Fruit fly (Drosophila melanogaster) whole organism, embryonic: ENCODE measurements around the gene Mo25.
A peak's percentile ranks its signal among the peaks of the same experiment; 100 is the strongest.

Experiments
- Asciz ChIP-seq: fragments of 200-800 bp; sonication (Bioruptor generic); optimal IDR thresholded peaks from 2 replicates; lab custom pipeline; 2017; ENCODE audit warnings: missing biosample characterization, mild to moderate bottlenecking, missing genetic modification characterization, missing genetic modification reagents
- CG10267 ChIP-seq: fragments of 200-800 bp; sonication (Bioruptor generic); optimal IDR thresholded peaks from 2 replicates; lab custom pipeline; 2018; ENCODE audit warnings: missing biosample characterization, mild to moderate bottlenecking, missing genetic modification characterization, moderate library complexity
- CG11247 ChIP-seq: fragments of 200-800 bp; sonication (Bioruptor generic); IDR thresholded peaks from 2 replicates; pipeline ENCODE4 v1.3.6; 2022; ENCODE audit warnings: missing biosample characterization, missing genetic modification characterization
- CG11560 ChIP-seq: fragments of 200-800 bp; sonication (Bioruptor generic); IDR thresholded peaks from 3 replicates; pipeline ENCODE4 v1.3.6; 2022; ENCODE audit warnings: missing biosample characterization, missing genetic modification characterization
- CG1233 ChIP-seq: fragments of 200-800 bp; sonication (Bioruptor generic); optimal IDR thresholded peaks from 4 replicates; lab custom pipeline; 2018; ENCODE audit warnings: missing biosample characterization, mild to moderate bottlenecking, missing genetic modification characterization
- CG13424 ChIP-seq: fragments of 200-800 bp; sonication (Bioruptor generic); optimal IDR thresholded peaks from 2 replicates; lab custom pipeline; 2019; ENCODE audit warnings: missing biosample characterization, mild to moderate bottlenecking, missing genetic modification characterization, moderate library complexity
- CG14441 ChIP-seq: fragments of 200-800 bp; sonication (Bioruptor generic); IDR thresholded peaks from 2 replicates; pipeline ENCODE4 v1.3.6; 2022; ENCODE audit warnings: missing biosample characterization, missing genetic modification characterization
- CG14860 ChIP-seq: fragments of 200-800 bp; sonication (Bioruptor generic); IDR thresholded peaks from 3 replicates; pipeline ENCODE4 v1.3.6; 2022; ENCODE audit warnings: missing biosample characterization, missing genetic modification characterization; ENCODE audit not compliant: partially characterized antibody
- CG1603 ChIP-seq: fragments of 200-800 bp; sonication (Bioruptor generic); optimal IDR thresholded peaks from 2 replicates; lab custom pipeline; 2019; ENCODE audit warnings: missing biosample characterization, mild to moderate bottlenecking, missing genetic modification characterization, moderate library complexity
- CG17328 ChIP-seq: fragments of 200-800 bp; sonication (Bioruptor generic); IDR thresholded peaks from 2 replicates; pipeline ENCODE4 v1.3.6; 2022; ENCODE audit warnings: missing biosample characterization, missing genetic modification characterization
- CG17361 ChIP-seq: fragments of 200-800 bp; sonication (Bioruptor generic); IDR thresholded peaks from 3 replicates; pipeline ENCODE4 v1.3.6; 2022; ENCODE audit warnings: missing biosample characterization, missing genetic modification characterization
- CG18764 ChIP-seq: fragments of 200-800 bp; sonication (Bioruptor generic); optimal IDR thresholded peaks from 3 replicates; lab custom pipeline; 2016; ENCODE audit warnings: missing biosample characterization, missing genetic modification characterization
- CG30020 ChIP-seq: fragments of 200-800 bp; optimal IDR thresholded peaks from 2 replicates; lab custom pipeline; 2019; ENCODE audit warnings: missing biosample characterization, mild to moderate bottlenecking, missing genetic modification characterization, moderate library complexity
- CG30403 ChIP-seq: fragments of 200-800 bp; sonication (Bioruptor generic); optimal IDR thresholded peaks from 3 replicates; lab custom pipeline; 2016; ENCODE audit warnings: missing biosample characterization, missing genetic modification characterization
- CG6854 ChIP-seq: fragments of 200-800 bp; sonication (Bioruptor generic); optimal IDR thresholded peaks from 3 replicates; lab custom pipeline; 2017; ENCODE audit warnings: missing biosample characterization, mild to moderate bottlenecking, missing genetic modification characterization
- CG7556 ChIP-seq: fragments of 200-800 bp; sonication (Bioruptor generic); optimal IDR thresholded peaks from 2 replicates; lab custom pipeline; 2017; ENCODE audit warnings: missing biosample characterization, mild to moderate bottlenecking, missing genetic modification characterization
- Chrac-16 ChIP-seq: fragments of 200-800 bp; sonication (Bioruptor generic); optimal IDR thresholded peaks from 3 replicates; lab custom pipeline; 2016; ENCODE audit warnings: missing biosample characterization, missing genetic modification characterization
- D19B ChIP-seq: fragments of 200-800 bp; sonication (Bioruptor generic); optimal IDR thresholded peaks from 2 replicates; lab custom pipeline; 2017; ENCODE audit warnings: missing biosample characterization, mild to moderate bottlenecking, missing genetic modification characterization
- Dip3 ChIP-seq: fragments of 200-800 bp; sonication (Bioruptor generic); optimal IDR thresholded peaks from 3 replicates; lab custom pipeline; 2016; ENCODE audit warnings: missing biosample characterization, missing genetic modification characterization
- Dp ChIP-seq: fragments of 200-800 bp; sonication (Bioruptor generic); optimal IDR thresholded peaks from 2 replicates; lab custom pipeline; 2018; ENCODE audit warnings: missing biosample characterization, mild to moderate bottlenecking, missing genetic modification characterization, moderate library complexity
- E2f2 ChIP-seq: fragments of 200-800 bp; sonication (Bioruptor generic); IDR thresholded peaks from 2 replicates; pipeline ENCODE4 v1.3.6; 2022; ENCODE audit warnings: missing biosample characterization, missing genetic modification characterization
- ERR ChIP-seq: fragments of 200-800 bp; sonication (Bioruptor generic); optimal IDR thresholded peaks from 2 replicates; lab custom pipeline; 2016; ENCODE audit warnings: missing biosample characterization, missing genetic modification characterization
- Eip74EF ChIP-seq, 2 experiments: fragments of 200-800 bp in 1 of 2; fragments of >200 bp in 1 of 2; sonication (Bioruptor generic) in 1 of 2; optimal IDR thresholded peaks; 2 replicates each; lab custom pipeline; 2017 to 2019; ENCODE audit warnings: missing biosample characterization in 2 of 2, missing genetic modification characterization in 2 of 2, mild to moderate bottlenecking in 1 of 2, moderate library complexity in 1 of 2
- Gug ChIP-seq: fragments of 200-800 bp; sonication (Bioruptor generic); IDR thresholded peaks from 4 replicates; pipeline ENCODE4 v1.3.6; 2022; ENCODE audit warnings: missing biosample characterization, missing genetic modification characterization
- Hey ChIP-seq: fragments of 200-800 bp; sonication (Bioruptor generic); optimal IDR thresholded peaks from 3 replicates; lab custom pipeline; 2018; ENCODE audit warnings: missing biosample characterization, mild to moderate bottlenecking, missing genetic modification characterization
- Lim3 ChIP-seq: fragments of 200-800 bp; sonication (Bioruptor generic); IDR thresholded peaks from 2 replicates; pipeline ENCODE4 v1.3.6; 2022; ENCODE audit warnings: missing biosample characterization, missing genetic modification characterization
- Mes4 ChIP-seq: fragments of 200-800 bp; sonication (Bioruptor generic); optimal IDR thresholded peaks from 2 replicates; lab custom pipeline; 2016; ENCODE audit warnings: missing biosample characterization, missing genetic modification characterization
- Mrtf ChIP-seq: fragments of 200-800 bp; sonication (Bioruptor generic); IDR thresholded peaks from 3 replicates; pipeline ENCODE4 v1.3.6; 2022; ENCODE audit warnings: missing biosample characterization, missing genetic modification characterization
- Trl ChIP-seq, 3 experiments: fragments of >200 bp in 2 of 3; fragments of 200-800 bp in 1 of 3; sonication (Bioruptor generic) in 1 of 3; optimal IDR thresholded peaks; 2 replicates in 1 of 3; 3 replicates in 2 of 3; lab custom pipeline; 2016 to 2017; ENCODE audit warnings: missing biosample characterization in 1 of 3, missing genetic modification characterization in 1 of 3
- ac ChIP-seq: fragments of 200-800 bp; sonication (Bioruptor generic); optimal IDR thresholded peaks from 3 replicates; lab custom pipeline; 2017; ENCODE audit warnings: missing biosample characterization, mild to moderate bottlenecking, missing genetic modification characterization
- corto ChIP-seq: fragments of 200-800 bp; sonication (Bioruptor generic); optimal IDR thresholded peaks from 2 replicates; lab custom pipeline; 2016; ENCODE audit warnings: missing biosample characterization, mild to moderate bottlenecking, missing genetic modification characterization, moderate library complexity
- crc ChIP-seq: fragments of 200-800 bp; sonication (Bioruptor generic); optimal IDR thresholded peaks from 2 replicates; lab custom pipeline; 2016; ENCODE audit warnings: missing biosample characterization, missing genetic modification characterization
- da ChIP-seq: fragments of 200-800 bp; sonication (Bioruptor generic); optimal IDR thresholded peaks from 2 replicates; lab custom pipeline; 2016; ENCODE audit warnings: missing biosample characterization, missing genetic modification characterization
- danr ChIP-seq: fragments of 200-800 bp; sonication (Bioruptor generic); IDR thresholded peaks from 2 replicates; pipeline ENCODE4 v1.3.6; 2022; ENCODE audit warnings: missing biosample characterization, missing genetic modification characterization
- dimm ChIP-seq: fragments of 200-800 bp; sonication (Bioruptor generic); IDR thresholded peaks from 2 replicates; pipeline ENCODE4 v1.3.6; 2022; ENCODE audit warnings: missing biosample characterization, missing genetic modification characterization
- dysf ChIP-seq: fragments of 200-800 bp; sonication (Bioruptor generic); IDR thresholded peaks from 3 replicates; pipeline ENCODE4 v1.3.6; 2022; ENCODE audit warnings: missing biosample characterization, missing genetic modification characterization
- fd96Cb ChIP-seq: fragments of 200-800 bp; sonication (Bioruptor generic); optimal IDR thresholded peaks from 2 replicates; lab custom pipeline; 2018; ENCODE audit warnings: missing biosample characterization, mild to moderate bottlenecking, missing genetic modification characterization, moderate library complexity
- ham ChIP-seq: fragments of 200-800 bp; sonication (Bioruptor generic); IDR thresholded peaks from 2 replicates; pipeline ENCODE4 v1.3.6; 2022; ENCODE audit warnings: missing biosample characterization, missing genetic modification characterization
- ken ChIP-seq: fragments of 200-800 bp; sonication (Bioruptor generic); IDR thresholded peaks from 3 replicates; pipeline ENCODE4 v1.3.6; 2022; ENCODE audit warnings: missing biosample characterization, missing genetic modification characterization
- knrl ChIP-seq: fragments of 200-800 bp; sonication (Bioruptor generic); IDR thresholded peaks from 3 replicates; pipeline ENCODE4 v1.3.6; 2022; ENCODE audit warnings: missing biosample characterization, missing genetic modification characterization; ENCODE audit not compliant: partially characterized antibody
- mam ChIP-seq: fragments of 200-800 bp; sonication (Bioruptor generic); optimal IDR thresholded peaks from 3 replicates; lab custom pipeline; 2016; ENCODE audit warnings: missing biosample characterization, missing genetic modification characterization
- mld ChIP-seq: fragments of 200-800 bp; sonication (Bioruptor generic); IDR thresholded peaks from 3 replicates; pipeline ENCODE4 v1.3.6; 2022; ENCODE audit warnings: missing biosample characterization, missing genetic modification characterization; ENCODE audit not compliant: partially characterized antibody
- nom ChIP-seq: fragments of 200-800 bp; sonication (Bioruptor generic); optimal IDR thresholded peaks from 2 replicates; lab custom pipeline; 2017; ENCODE audit warnings: missing biosample characterization, missing genetic modification characterization, mild to moderate bottlenecking, moderate library complexity, missing genetic modification reagents
- odd ChIP-seq: fragments of 200-800 bp; sonication (Bioruptor generic); optimal IDR thresholded peaks from 2 replicates; lab custom pipeline; 2017; ENCODE audit warnings: missing biosample characterization, mild to moderate bottlenecking, missing genetic modification characterization
- pzg ChIP-seq: fragments of 200-800 bp; sonication (Bioruptor generic); optimal IDR thresholded peaks from 3 replicates; lab custom pipeline; 2018; ENCODE audit warnings: missing biosample characterization, mild to moderate bottlenecking, missing genetic modification characterization, moderate library complexity
- ro ChIP-seq: fragments of 200-800 bp; sonication (Bioruptor generic); IDR thresholded peaks from 2 replicates; pipeline ENCODE4 v1.3.6; 2022; ENCODE audit warnings: missing biosample characterization, missing genetic modification characterization
- sqz ChIP-seq: fragments of 200-800 bp; sonication (Bioruptor generic); optimal IDR thresholded peaks from 3 replicates; lab custom pipeline; 2018; ENCODE audit warnings: missing biosample characterization, mild to moderate bottlenecking, missing genetic modification characterization
- twi ChIP-seq: fragments of 200-800 bp; optimal IDR thresholded peaks from 2 replicates; lab custom pipeline; 2019; ENCODE audit warnings: missing biosample characterization, mild to moderate bottlenecking, missing genetic modification characterization, moderate library complexity
- tx ChIP-seq: fragments of 200-800 bp; sonication (Bioruptor generic); optimal IDR thresholded peaks from 2 replicates; lab custom pipeline; 2016; ENCODE audit warnings: missing biosample characterization, missing genetic modification characterization

The Mo25 gene

DNA sequence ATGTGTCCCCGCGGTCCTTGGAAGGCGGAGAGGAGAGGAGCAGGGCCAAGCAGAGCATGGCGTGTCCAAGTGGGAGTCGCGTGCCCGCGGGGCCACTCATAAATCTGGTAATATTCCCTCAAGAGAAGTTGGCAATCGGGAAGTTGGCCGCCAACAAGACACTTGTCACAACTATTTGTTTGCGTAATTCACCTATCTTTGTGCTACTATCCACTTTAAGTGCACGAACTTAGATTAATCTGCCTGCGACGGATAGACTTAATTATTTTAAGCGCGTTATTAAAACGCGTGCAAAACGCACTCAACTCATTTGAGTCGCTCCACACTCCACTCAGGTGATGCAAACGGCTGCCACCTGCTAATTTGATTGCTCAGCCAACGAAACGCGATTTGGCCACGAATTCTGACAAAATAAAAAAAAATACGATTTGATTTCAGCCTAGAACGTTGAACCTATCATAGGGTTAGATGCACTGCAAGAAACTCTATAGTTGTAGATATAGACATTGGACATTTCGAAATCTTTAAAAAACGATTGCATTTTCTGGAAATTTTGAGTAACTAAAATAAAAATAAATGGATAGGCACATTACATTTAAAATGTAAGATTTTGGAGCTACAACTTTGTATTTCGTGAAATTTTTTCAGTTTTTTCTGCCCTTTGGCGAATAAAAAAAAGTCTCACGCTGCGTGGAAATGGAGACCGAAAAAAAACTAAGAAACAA, 44.1 kb downstream of the Mo25 start (continued):
- TF ChIP-seq CG14860 = no peak
- no peak for TF ChIP-seq Lim3 (GFP tag; lab: Robert Waterston, UW)
- no peak for TF ChIP-seq ac
- no peak for TF ChIP-seq CG30020 (tag; lab: Kevin White, UChicago)
- TF ChIP-seq Hey (tag; lab: Kevin White, UChicago) = no peak
- TF ChIP-seq Asciz (GFP tag; lab: Kevin White, UChicago) = no peak
- no peak for TF ChIP-seq Mes4 (GFP tag; lab: Kevin White, UChicago)
- no peak for TF ChIP-seq ro (GFP tag; lab: Robert Waterston, UW)
- no peak for TF ChIP-seq mld
- TF ChIP-seq fd96Cb (tag; lab: Kevin White, UChicago) = no peak
- no peak for TF ChIP-seq Trl (optimal IDR thresholded peaks at IDR 0.05; lab: Kevin White, UChicago)
- peak; percentile 38 for TF ChIP-seq Trl (GFP tag; optimal IDR thresholded peaks at IDR 0.05; lab: Kevin White, UChicago)
- TF ChIP-seq Gug (GFP tag; lab: Robert Waterston, UW) = no peak
- peak; percentile 2 for TF ChIP-seq CG6854 (GFP tag; lab: Kevin White, UChicago)
- TF ChIP-seq dimm (GFP tag; lab: Robert Waterston, UW) = no peak
- peak; percentile 62 for TF ChIP-seq CG14441 (GFP tag; lab: Robert Waterston, UW)
- peak; percentile 43 for TF ChIP-seq E2f2 (GFP tag; lab: Robert Waterston, UW)
- no peak for TF ChIP-seq twi
- TF ChIP-seq CG30403 = peak; percentile 59
- TF ChIP-seq ken (GFP tag; lab: Robert Waterston, UW) = no peak
- TF ChIP-seq CG1603 (tag; lab: Kevin White, UChicago) = no peak
- 0 out of 3 replicates have a peak, but pooled peaks have one; percentile 40 for TF ChIP-seq Mrtf
- peak; percentile 34 for TF ChIP-seq CG10267 (tag; lab: Kevin White, UChicago)
- TF ChIP-seq odd = no peak
- TF ChIP-seq Dp (GFP tag; lab: Kevin White, UChicago) = no peak
- peak; percentile 29 for TF ChIP-seq CG1233 (GFP tag; lab: Kevin White, UChicago)
- TF ChIP-seq ham (GFP tag; lab: Robert Waterston, UW) = no peak
- no peak for TF ChIP-seq knrl (GFP tag; lab: Robert Waterston, UW)
- TF ChIP-seq CG7556 (GFP tag; lab: Kevin White, UChicago) = peak; percentile 55
- TF ChIP-seq dysf (GFP tag; lab: Robert Waterston, UW) = peak; percentile 82; the same call in 2 of the 3 replicates
- peak; percentile 28 for TF ChIP-seq CG18764 (GFP tag; lab: Kevin White, UChicago)
- peak; percentile 51 for TF ChIP-seq sqz (GFP tag; lab: Kevin White, UChicago)
- TF ChIP-seq nom (GFP tag; lab: Kevin White, UChicago) = no peak
- no peak for TF ChIP-seq da (GFP tag; lab: Kevin White, UChicago)
- no peak for TF ChIP-seq corto (GFP tag; lab: Kevin White, UChicago)
- TF ChIP-seq ERR (GFP tag; lab: Kevin White, UChicago) = no peak
- TF ChIP-seq D19B (GFP tag; lab: Kevin White, UChicago) = peak; percentile 5
- peak; percentile 8 for TF ChIP-seq Dip3 (GFP tag; lab: Kevin White, UChicago)
- peak; percentile 53 for TF ChIP-seq CG11247 (GFP tag; lab: Robert Waterston, UW)
- TF ChIP-seq Eip74EF (GFP tag; optimal IDR thresholded peaks at IDR 0.05; lab: Kevin White, UChicago) = no peak
- 0 out of 2 replicates have a peak, but pooled peaks have one; percentile 25 for TF ChIP-seq CG17328
- no peak for TF ChIP-seq CG11560
- no peak for TF ChIP-seq danr (GFP tag; lab: Robert Waterston, UW)
- peak; percentile 21 for TF ChIP-seq Chrac-16
- peak; percentile 51; the same call in 1 of the 3 replicates for TF ChIP-seq CG17361 (GFP tag; lab: Robert Waterston, UW)
- peak; percentile 42 for TF ChIP-seq CG13424
- TF ChIP-seq mam (GFP tag; lab: Kevin White, UChicago) = peak; percentile 50
- TF ChIP-seq tx (GFP tag; lab: Kevin White, UChicago) = peak; percentile 16
- no peak for TF ChIP-seq pzg (GFP tag; lab: Kevin White, UChicago)
- peak; percentile 26 for TF ChIP-seq crc (GFP tag; lab: Kevin White, UChicago)
